Worm (Caenorhabditis elegans): Measurements from ENCODE around the gene D1086.5.

DNA sequence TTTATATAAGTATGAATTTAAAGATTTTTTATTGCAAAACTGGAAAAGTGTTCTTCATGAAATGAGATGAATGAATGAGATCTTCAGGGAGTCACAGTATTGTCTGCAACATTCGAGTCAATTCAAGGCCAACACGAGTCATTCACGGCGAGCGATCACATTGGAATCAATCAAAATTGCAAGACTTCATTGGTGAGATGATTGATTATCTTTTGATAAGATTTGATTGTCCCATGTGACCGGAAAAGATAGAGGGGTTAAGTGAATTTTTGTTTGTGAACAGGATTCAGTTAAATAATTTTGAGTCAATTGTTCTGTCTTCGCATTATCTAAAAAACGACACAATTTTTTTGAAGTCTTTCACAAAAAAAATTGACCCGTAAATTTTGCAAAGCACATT is 4.8 kb upstream of the D1086.5 start:
- TF ChIP-seq nhr-23 (tag; optimal IDR thresholded peaks at IDR 0.05) (peak; percentile 78), nhr-76 (tag; optimal IDR thresholded peaks at IDR 0.05) (no peak), daf-12 (tag; optimal IDR thresholded peaks at IDR 0.05) (no peak), elt-2 (tag; optimal IDR thresholded peaks at IDR 0.05) (no peak), pha-4 (tag; optimal IDR thresholded peaks at IDR 0.05) (no peak), ceh-28 (tag; optimal IDR thresholded peaks at IDR 0.05) (no peak), unc-62 (GFP tag; optimal IDR thresholded peaks at IDR 0.05) (no peak), zag-1 (tag; optimal IDR thresholded peaks at IDR 0.05) (no peak), ceh-82 (tag; optimal IDR thresholded peaks at IDR 0.05) (no peak), lin-15B (tag; optimal IDR thresholded peaks at IDR 0.05) (no peak), snpc-4 (tag; optimal IDR thresholded peaks at IDR 0.05) (no peak)

Measured in whole organism, L3 larva.